Worm (Caenorhabditis elegans) whole organism, young adult: ENCODE measurements around the gene nhr-236.

Experiments used
- B0019.2 ChIP-seq: fragments of 200-800 bp; sonication (Bioruptor generic); conservative IDR thresholded peaks from 2 replicates; pipeline ENCODE4 v1.3.6; 2022; ENCODE audit warnings: missing genetic modification reagents, missing genetic modification characterization, missing compliant biosample characterization
- C06A6.2 ChIP-seq: fragments of 200-800 bp; sonication (Bioruptor generic); conservative IDR thresholded peaks from 2 replicates; pipeline ENCODE4 v1.3.6; 2022; ENCODE audit warnings: missing genetic modification characterization, missing compliant biosample characterization
- F10E7.11 ChIP-seq: sonication (generic microtip); optimal IDR thresholded peaks from 2 replicates; lab custom pipeline; 2017; ENCODE audit warnings: mild to moderate bottlenecking, missing genetic modification characterization, moderate library complexity, missing compliant biosample characterization
- F22D6.2 ChIP-seq: sonication (generic microtip); optimal IDR thresholded peaks from 2 replicates; lab custom pipeline; 2016; ENCODE audit warnings: mild to moderate bottlenecking, missing genetic modification characterization, missing compliant biosample characterization
- F23B12.7 ChIP-seq: sonication (generic microtip); optimal IDR thresholded peaks from 2 replicates; lab custom pipeline; 2017; ENCODE audit warnings: missing genetic modification characterization, mild to moderate bottlenecking, missing compliant biosample characterization, antibody characterized with exemption, moderate library complexity; ENCODE audit not compliant: insufficient read depth
- F39B2.1 ChIP-seq: fragments of 200-800 bp; sonication (Bioruptor generic); IDR thresholded peaks from 2 replicates; pipeline ENCODE4 v1.3.6; 2022; ENCODE audit warnings: missing genetic modification reagents, missing genetic modification characterization, missing compliant biosample characterization
- F49E8.2 ChIP-seq: sonication (generic microtip); optimal IDR thresholded peaks from 3 replicates; lab custom pipeline; 2017; ENCODE audit warnings: missing genetic modification characterization, mild to moderate bottlenecking, missing compliant biosample characterization, antibody characterized with exemption, moderate library complexity; ENCODE audit not compliant: insufficient read depth
- F52B5.7 ChIP-seq: sonication (generic microtip); optimal IDR thresholded peaks from 2 replicates; lab custom pipeline; 2016; ENCODE audit warnings: mild to moderate bottlenecking, missing genetic modification characterization, missing compliant biosample characterization
- F55B11.4 ChIP-seq: sonication (generic microtip); optimal IDR thresholded peaks from 2 replicates; lab custom pipeline; 2016; ENCODE audit warnings: missing compliant biosample characterization, missing genetic modification characterization, borderline replicate concordance; ENCODE audit not compliant: insufficient read depth
- Y53G8AR.9 ChIP-seq: fragments of 200-800 bp; sonication (Bioruptor generic); conservative IDR thresholded peaks from 2 replicates; pipeline ENCODE4 v1.3.6; 2022; ENCODE audit warnings: missing genetic modification reagents, missing genetic modification characterization, missing compliant biosample characterization
- Y95B8A.8 ChIP-seq: fragments of 200-800 bp; sonication (Bioruptor generic); IDR thresholded peaks from 2 replicates; pipeline ENCODE4 v1.3.6; 2022; ENCODE audit warnings: missing genetic modification reagents, missing genetic modification characterization, missing compliant biosample characterization
- ama-1 ChIP-seq, 3 experiments: fragments of 150-350 bp in 1 of 3; sonication (generic microtip) in 2 of 3; optimal IDR thresholded peaks; 2 replicates each; lab custom pipeline; 2014 to 2018; ENCODE audit warnings: missing biosample characterization in 2 of 3, missing genetic modification characterization in 2 of 3, missing genetic modification reagents in 2 of 3
- aptf-3 ChIP-seq: fragments of 200-800 bp; sonication (Bioruptor generic); IDR thresholded peaks from 2 replicates; pipeline ENCODE4 v1.3.6; 2022; ENCODE audit warnings: missing genetic modification characterization, missing compliant biosample characterization
- athp-1 ChIP-seq: sonication (generic microtip); optimal IDR thresholded peaks from 2 replicates; lab custom pipeline; 2017; ENCODE audit warnings: mild to moderate bottlenecking, missing genetic modification characterization, missing compliant biosample characterization
- bed-1 ChIP-seq: fragments of 200-800 bp; sonication (Bioruptor generic); IDR thresholded peaks from 2 replicates; pipeline ENCODE4 v1.3.6; 2022; ENCODE audit warnings: missing genetic modification reagents, missing genetic modification characterization, missing compliant biosample characterization
- ceh-27 ChIP-seq: fragments of 200-800 bp; sonication (Bioruptor generic); optimal IDR thresholded peaks from 2 replicates; lab custom pipeline; 2018; ENCODE audit warnings: mild to moderate bottlenecking, missing genetic modification characterization, moderate library complexity, missing compliant biosample characterization
- ceh-40 ChIP-seq: fragments of 200-800 bp; sonication (Bioruptor generic); IDR thresholded peaks from 2 replicates; pipeline ENCODE4 v1.3.6; 2022; ENCODE audit warnings: missing genetic modification characterization, missing compliant biosample characterization
- dpl-1 ChIP-seq: fragments of 150-350 bp; optimal IDR thresholded peaks from 2 replicates; lab custom pipeline; 2014; ENCODE audit warnings: missing biosample characterization, missing genetic modification reagents, missing genetic modification characterization
- egl-44 ChIP-seq: fragments of 200-800 bp; sonication (Bioruptor generic); IDR thresholded peaks from 2 replicates; pipeline ENCODE4 v1.3.6; 2022; ENCODE audit warnings: missing genetic modification reagents, missing genetic modification characterization, missing compliant biosample characterization
- ekl-4 ChIP-seq: fragments of 200-800 bp; sonication (Bioruptor generic); IDR thresholded peaks from 2 replicates; pipeline ENCODE4 v1.3.6; 2022; ENCODE audit warnings: missing genetic modification reagents, missing genetic modification characterization, missing compliant biosample characterization
- ets-4 ChIP-seq: fragments of 200-800 bp; sonication (Bioruptor generic); optimal IDR thresholded peaks from 2 replicates; lab custom pipeline; 2018; ENCODE audit warnings: mild to moderate bottlenecking, missing genetic modification characterization, missing compliant biosample characterization
- fkh-3 ChIP-seq: sonication (generic microtip); optimal IDR thresholded peaks from 2 replicates; lab custom pipeline; 2016; ENCODE audit warnings: mild to moderate bottlenecking, missing genetic modification characterization, missing compliant biosample characterization
- hlh-12 ChIP-seq: sonication (generic microtip); optimal IDR thresholded peaks from 2 replicates; lab custom pipeline; 2016; ENCODE audit warnings: missing genetic modification characterization, missing compliant biosample characterization
- hsf-1 ChIP-seq: fragments of 200-800 bp; sonication (Bioruptor generic); IDR thresholded peaks from 2 replicates; pipeline ENCODE4 v1.3.6; 2022; ENCODE audit warnings: missing genetic modification reagents, missing genetic modification characterization, missing compliant biosample characterization
- lag-1 ChIP-seq: fragments of 200-800 bp; sonication (Bioruptor generic); IDR thresholded peaks from 2 replicates; pipeline ENCODE4 v1.3.6; 2022; ENCODE audit warnings: missing genetic modification reagents, missing genetic modification characterization, missing compliant biosample characterization
- lin-26 ChIP-seq: fragments of 200-800 bp; sonication (Bioruptor generic); IDR thresholded peaks from 2 replicates; pipeline ENCODE4 v1.3.6; 2022; ENCODE audit warnings: missing genetic modification reagents, missing genetic modification characterization, missing compliant biosample characterization
- lin-54 ChIP-seq: fragments of 200-800 bp; sonication (Bioruptor generic); optimal IDR thresholded peaks from 2 replicates; lab custom pipeline; 2018; ENCODE audit warnings: mild to moderate bottlenecking, missing genetic modification characterization, missing compliant biosample characterization
- lsl-1 ChIP-seq: fragments of 200-800 bp; sonication (Bioruptor generic); optimal IDR thresholded peaks from 2 replicates; lab custom pipeline; 2018; ENCODE audit warnings: mild to moderate bottlenecking, missing genetic modification characterization, moderate library complexity, missing compliant biosample characterization
- mel-28 ChIP-seq: sonication (generic microtip); optimal IDR thresholded peaks from 2 replicates; lab custom pipeline; 2016; ENCODE audit warnings: borderline replicate concordance, mild to moderate bottlenecking, missing genetic modification characterization, missing compliant biosample characterization
- mxl-1 ChIP-seq: sonication (generic microtip); optimal IDR thresholded peaks from 2 replicates; lab custom pipeline; 2016; ENCODE audit warnings: missing genetic modification characterization, missing compliant biosample characterization
- nfyb-1 ChIP-seq: fragments of 200-800 bp; sonication (Bioruptor generic); IDR thresholded peaks from 2 replicates; pipeline ENCODE4 v1.3.6; 2022; ENCODE audit warnings: missing genetic modification reagents, missing genetic modification characterization, missing compliant biosample characterization
- nhr-80 ChIP-seq: sonication (generic microtip); optimal IDR thresholded peaks from 2 replicates; lab custom pipeline; 2016; ENCODE audit warnings: missing genetic modification characterization, missing compliant biosample characterization
- nhr-90 ChIP-seq: sonication (generic microtip); optimal IDR thresholded peaks from 2 replicates; lab custom pipeline; 2016; ENCODE audit warnings: missing genotype, mild to moderate bottlenecking, missing genetic modification characterization, missing compliant biosample characterization
- rec-8 ChIP-seq, 2 experiments: sonication (generic microtip); optimal IDR thresholded peaks; 2 replicates each; lab custom pipeline; 2016; ENCODE audit warnings: mild to moderate bottlenecking in 2 of 2, missing genetic modification characterization in 2 of 2, missing genetic modification reagents in 2 of 2, missing genotype in 2 of 2, missing biosample characterization in 1 of 2, missing compliant biosample characterization in 1 of 2, moderate library complexity in 1 of 2
- repo-1 ChIP-seq: sonication (generic microtip); optimal IDR thresholded peaks from 2 replicates; lab custom pipeline; 2017; ENCODE audit warnings: mild to moderate bottlenecking, missing genetic modification characterization, missing compliant biosample characterization
- snpc-1.1 ChIP-seq: sonication (generic microtip); optimal IDR thresholded peaks from 2 replicates; lab custom pipeline; 2017; ENCODE audit warnings: missing genetic modification characterization, mild to moderate bottlenecking, missing compliant biosample characterization, antibody characterized with exemption, moderate library complexity, missing genotype, missing genetic modification reagents; ENCODE audit not compliant: insufficient read depth
- snpc-3.4 ChIP-seq: sonication (generic microtip); optimal IDR thresholded peaks from 2 replicates; lab custom pipeline; 2017; ENCODE audit warnings: missing genetic modification characterization, mild to moderate bottlenecking, missing compliant biosample characterization, antibody characterized with exemption, moderate library complexity, missing genotype, missing genetic modification reagents
- snpc-4 ChIP-seq, 5 experiments: fragments of 150-350 bp in 1 of 5; sonication (generic microtip) in 4 of 5; optimal IDR thresholded peaks; 2 replicates each; lab custom pipeline; 2014 to 2018; ENCODE audit warnings: missing genetic modification characterization in 5 of 5, missing biosample characterization in 3 of 5, antibody characterized with exemption in 2 of 5, mild to moderate bottlenecking in 2 of 5, missing compliant biosample characterization in 2 of 5, missing genotype in 2 of 5, moderate library complexity in 2 of 5, missing genetic modification reagents in 1 of 5
- tbx-9 ChIP-seq: sonication (generic microtip); optimal IDR thresholded peaks from 2 replicates; lab custom pipeline; 2016; ENCODE audit warnings: borderline replicate concordance, missing genetic modification characterization, inconsistent platforms, missing compliant biosample characterization
- tlf-1 ChIP-seq: fragments of 200-800 bp; sonication (Bioruptor generic); optimal IDR thresholded peaks from 2 replicates; lab custom pipeline; 2018; ENCODE audit warnings: mild to moderate bottlenecking, missing genetic modification characterization, missing compliant biosample characterization
- unc-130 ChIP-seq: sonication (generic microtip); optimal IDR thresholded peaks from 2 replicates; lab custom pipeline; 2016; ENCODE audit warnings: missing genetic modification reagents, missing genetic modification characterization, missing compliant biosample characterization
- unc-62 ChIP-seq: fragments of 150-350 bp; optimal IDR thresholded peaks from 2 replicates; lab custom pipeline; 2014; ENCODE audit warnings: missing biosample characterization, missing genetic modification reagents, missing genetic modification characterization
- xnd-1 ChIP-seq: sonication (generic microtip); optimal IDR thresholded peaks from 2 replicates; lab custom pipeline; 2016; ENCODE audit warnings: missing genotype, missing genetic modification reagents, missing genetic modification characterization, missing compliant biosample characterization
- zfh-2 ChIP-seq: fragments of 200-800 bp; sonication (Bioruptor generic); conservative IDR thresholded peaks from 2 replicates; pipeline ENCODE4 v1.3.6; 2022; ENCODE audit warnings: missing genetic modification reagents, missing genetic modification characterization, missing compliant biosample characterization
- zim-3 ChIP-seq: sonication (generic microtip); optimal IDR thresholded peaks from 2 replicates; lab custom pipeline; 2017; ENCODE audit warnings: mild to moderate bottlenecking, missing genetic modification characterization, moderate library complexity, missing compliant biosample characterization
- ztf-18 ChIP-seq: sonication (generic microtip); optimal IDR thresholded peaks from 2 replicates; lab custom pipeline; 2016; ENCODE audit warnings: missing genotype, mild to moderate bottlenecking, missing genetic modification characterization, missing compliant biosample characterization
- ztf-25 ChIP-seq: fragments of 200-800 bp; sonication (Bioruptor generic); IDR thresholded peaks from 2 replicates; pipeline ENCODE4 v1.3.6; 2022; ENCODE audit warnings: missing genetic modification reagents, missing genetic modification characterization, missing compliant biosample characterization
- ztf-3 ChIP-seq: fragments of 200-800 bp; sonication (Bioruptor generic); optimal IDR thresholded peaks from 2 replicates; lab custom pipeline; 2018; ENCODE audit warnings: mild to moderate bottlenecking, missing genetic modification characterization, missing compliant biosample characterization

nhr-236 gene

ce11 chrIV:2316796-2317195 lies 12.6 kb downstream of the nhr-236 start (continued):
- no peak for TF ChIP-seq F10E7.11
- no peak for TF ChIP-seq B0019.2 (GFP tag; lab: Robert Waterston, UW)
- TF ChIP-seq nhr-80 (tag; lab: Kevin White, UChicago), result peak; percentile 95
- no peak for TF ChIP-seq Y53G8AR.9 (GFP tag; lab: Robert Waterston, UW)
- no peak for TF ChIP-seq xnd-1
- no peak for TF ChIP-seq unc-130 (GFP tag; lab: Kevin White, UChicago)
- TF ChIP-seq lin-54 (GFP tag; lab: Kevin White, UChicago), result peak; percentile 58
- TF ChIP-seq ztf-25 (GFP tag; lab: Robert Waterston, UW), result no peak
- TF ChIP-seq fkh-3 (tag; lab: Kevin White, UChicago), result no peak
- TF ChIP-seq zim-3 (tag; lab: Kevin White, UChicago), result no peak
- no peak for TF ChIP-seq Y95B8A.8
- no peak for TF ChIP-seq snpc-1.1 (tag; lab: Kevin White, UChicago)
- no peak for TF ChIP-seq repo-1 (tag; lab: Kevin White, UChicago)
- peak; percentile 15 for TF ChIP-seq lsl-1 (GFP tag; lab: Kevin White, UChicago)
- TF ChIP-seq C06A6.2 (GFP tag; lab: Robert Waterston, UW), result no peak
- TF ChIP-seq F55B11.4 (tag; lab: Kevin White, UChicago), result no peak
- TF ChIP-seq ztf-18, result peak; percentile 64
- TF ChIP-seq athp-1 (tag; lab: Kevin White, UChicago), result no peak
- TF ChIP-seq mel-28, result no peak
- no peak for TF ChIP-seq ceh-40 (GFP tag; lab: Robert Waterston, UW)
- TF ChIP-seq snpc-4 (GFP tag; optimal IDR thresholded peaks at IDR 0.05; lab: Kevin White, UChicago), result no peak
- TF ChIP-seq snpc-4 (tag; optimal IDR thresholded peaks at IDR 0.05; lab: Kevin White, UChicago), result peak in 2 of 4 experiments; percentile 22 to 34
- TF ChIP-seq snpc-3.4 (tag; lab: Kevin White, UChicago), result no peak
- TF ChIP-seq nfyb-1 (GFP tag; lab: Robert Waterston, UW), result no peak
- TF ChIP-seq ets-4 (GFP tag; lab: Kevin White, UChicago), result peak; percentile 71
- TF ChIP-seq hsf-1 (GFP tag; lab: Robert Waterston, UW), result no peak
- no peak for TF ChIP-seq F49E8.2
- TF ChIP-seq ceh-27 (GFP tag; lab: Kevin White, UChicago), result peak; percentile 39
- no peak for TF ChIP-seq hlh-12 (tag; lab: Kevin White, UChicago)
- TF ChIP-seq F52B5.7 (tag; lab: Kevin White, UChicago), result no peak
- TF ChIP-seq ekl-4 (GFP tag; lab: Robert Waterston, UW), result peak; percentile 82
- TF ChIP-seq rec-8 (tag; optimal IDR thresholded peaks at IDR 0.05; lab: Kevin White, UChicago), result no peak
- no peak for TF ChIP-seq ama-1 (optimal IDR thresholded peaks at IDR 0.05; lab: Kevin White, UChicago)
- no peak for TF ChIP-seq ama-1 (GFP tag; optimal IDR thresholded peaks at IDR 0.05; lab: Kevin White, UChicago)
- peak; percentile 4 for TF ChIP-seq tlf-1
- no peak for TF ChIP-seq mxl-1
- no peak for TF ChIP-seq ztf-3
- peak; percentile 65 for TF ChIP-seq nhr-90 (tag; lab: Kevin White, UChicago)
- TF ChIP-seq tbx-9 (tag; lab: Kevin White, UChicago), result no peak
- no peak for TF ChIP-seq unc-62 (GFP tag; lab: Kevin White, UChicago)
- no peak for TF ChIP-seq egl-44 (GFP tag; lab: Robert Waterston, UW)
- no peak for TF ChIP-seq F23B12.7 (tag; lab: Kevin White, UChicago)
- no peak for TF ChIP-seq bed-1 (GFP tag; lab: Robert Waterston, UW)
- TF ChIP-seq lin-26 (GFP tag; lab: Robert Waterston, UW), result no peak
- no peak for TF ChIP-seq F39B2.1 (GFP tag; lab: Robert Waterston, UW)
- no peak for TF ChIP-seq F22D6.2 (tag; lab: Kevin White, UChicago)
- no peak for TF ChIP-seq lag-1
- peak; percentile 91 for TF ChIP-seq zfh-2 (GFP tag; lab: Robert Waterston, UW)
- TF ChIP-seq dpl-1 (GFP tag; lab: Kevin White, UChicago), result no peak
- TF ChIP-seq aptf-3, result no peak
